Worm (Caenorhabditis elegans) whole organism, L4 larva: ENCODE data around the gene M110.7.
A peak's percentile ranks its signal among the peaks of the same experiment; 100 is the strongest.

Source experiments
- F37D6.2 ChIP-seq: sonication (generic microtip); optimal IDR thresholded peaks from 2 replicates; lab custom pipeline; 2016; ENCODE audit warnings: mild to moderate bottlenecking, missing genetic modification characterization, missing compliant biosample characterization
- F44E2.7 ChIP-seq: fragments of 200-800 bp; sonication (Bioruptor generic); IDR thresholded peaks from 2 replicates; pipeline ENCODE4 v2.1.2; 2022; ENCODE audit warnings: missing genetic modification characterization, missing compliant biosample characterization
- R02D3.7 ChIP-seq: fragments of 150-350 bp; sonication (generic microtip); optimal IDR thresholded peaks from 3 replicates; lab custom pipeline; 2014; ENCODE audit warnings: missing biosample characterization, missing genetic modification characterization
- T20F7.1 ChIP-seq: fragments of 200-800 bp; sonication (Bioruptor generic); optimal IDR thresholded peaks from 2 replicates; lab custom pipeline; 2018; ENCODE audit warnings: mild to moderate bottlenecking, missing genetic modification characterization, missing compliant biosample characterization
- Y75B8A.6 ChIP-seq: fragments of 200-800 bp; sonication (Bioruptor generic); IDR thresholded peaks from 2 replicates; pipeline ENCODE4 v1.3.6; 2022; ENCODE audit warnings: missing genetic modification reagents, missing genetic modification characterization, missing compliant biosample characterization
- ZK546.5 ChIP-seq, 2 experiments: sonication (generic microtip); optimal IDR thresholded peaks; 2 replicates each; lab custom pipeline; 2017; ENCODE audit warnings: missing biosample characterization in 2 of 2, missing genetic modification characterization in 2 of 2
- ceh-62 ChIP-seq: sonication (generic microtip); optimal IDR thresholded peaks from 2 replicates; lab custom pipeline; 2017; ENCODE audit warnings: missing biosample characterization, missing genetic modification characterization
- daf-16 ChIP-seq, 3 experiments: sonication (generic microtip); optimal IDR thresholded peaks; 2 replicates each; lab custom pipeline; 2016 to 2017; ENCODE audit warnings: missing genetic modification characterization in 3 of 3, missing genetic modification reagents in 3 of 3, mild to moderate bottlenecking in 2 of 3, missing compliant biosample characterization in 2 of 3, missing biosample characterization in 1 of 3, moderate library complexity in 1 of 3
- dmd-6 ChIP-seq: fragments of 200-800 bp; sonication (Bioruptor generic); IDR thresholded peaks from 2 replicates; pipeline ENCODE4 v1.3.6; 2022; ENCODE audit warnings: missing genetic modification reagents, missing genetic modification characterization, missing compliant biosample characterization
- dve-1 ChIP-seq: sonication (generic microtip); optimal IDR thresholded peaks from 2 replicates; lab custom pipeline; 2017; ENCODE audit warnings: antibody characterized with exemption, mild to moderate bottlenecking, missing genetic modification characterization, missing compliant biosample characterization; ENCODE audit not compliant: insufficient read depth
- egl-43 ChIP-seq: fragments of 200-800 bp; sonication (Bioruptor generic); IDR thresholded peaks from 2 replicates; pipeline ENCODE4 v1.3.6; 2022; ENCODE audit warnings: missing genetic modification reagents, missing genetic modification characterization, missing compliant biosample characterization
- fkh-10 ChIP-seq: fragments of 150-350 bp; optimal IDR thresholded peaks from 2 replicates; lab custom pipeline; 2014; ENCODE audit warnings: missing biosample characterization, missing genetic modification reagents, missing genetic modification characterization
- hif-1 ChIP-seq, 2 experiments: sonication (generic microtip); optimal IDR thresholded peaks; 2 replicates each; lab custom pipeline; 2016 to 2017; ENCODE audit warnings: missing compliant biosample characterization in 2 of 2, missing genetic modification characterization in 2 of 2, missing genetic modification reagents in 2 of 2, missing genotype in 2 of 2, mild to moderate bottlenecking in 1 of 2
- hlh-11 ChIP-seq: fragments of 200-800 bp; sonication (Bioruptor generic); optimal IDR thresholded peaks from 2 replicates; lab custom pipeline; 2018; ENCODE audit warnings: mild to moderate bottlenecking, missing genetic modification characterization, missing compliant biosample characterization
- hlh-30 ChIP-seq: sonication (generic microtip); optimal IDR thresholded peaks from 2 replicates; lab custom pipeline; 2017; ENCODE audit warnings: antibody characterized with exemption, mild to moderate bottlenecking, missing genetic modification characterization, missing compliant biosample characterization; ENCODE audit not compliant: insufficient read depth
- lim-7 ChIP-seq: fragments of 200-800 bp; sonication (Bioruptor generic); IDR thresholded peaks from 2 replicates; pipeline ENCODE4 v1.3.6; 2022; ENCODE audit warnings: missing genetic modification characterization, missing compliant biosample characterization
- lin-29 ChIP-seq: fragments of 200-800 bp; sonication (Bioruptor generic); IDR thresholded peaks from 2 replicates; pipeline ENCODE4 v1.3.6; 2022; ENCODE audit warnings: missing genetic modification reagents, missing genetic modification characterization, missing compliant biosample characterization
- lin-38 ChIP-seq: fragments of 200-800 bp; sonication (Bioruptor generic); IDR thresholded peaks from 2 replicates; pipeline ENCODE4 v1.3.6; 2022; ENCODE audit warnings: missing genetic modification reagents, missing genetic modification characterization, missing compliant biosample characterization
- lin-39 ChIP-seq: fragments of 150-350 bp; optimal IDR thresholded peaks from 2 replicates; lab custom pipeline; 2014; ENCODE audit warnings: missing biosample characterization, missing genetic modification reagents, missing genetic modification characterization
- madf-5 ChIP-seq, 2 experiments: fragments of 200-800 bp; sonication (Bioruptor generic); IDR thresholded peaks; 2 replicates each; pipeline ENCODE4 v1.3.6; 2022; ENCODE audit warnings: missing compliant biosample characterization in 2 of 2, missing genetic modification characterization in 2 of 2
- mdt-29 ChIP-seq: fragments of 200-800 bp; sonication (Bioruptor generic); IDR thresholded peaks from 2 replicates; pipeline ENCODE4 v1.3.6; 2022; ENCODE audit warnings: missing genetic modification reagents, missing genetic modification characterization, missing compliant biosample characterization
- mep-1 ChIP-seq: fragments of 150-350 bp; sonication (generic microtip); optimal IDR thresholded peaks from 3 replicates; lab custom pipeline; 2014; ENCODE audit warnings: missing biosample characterization, missing genetic modification characterization
- mxl-3 ChIP-seq: fragments of 200-800 bp; sonication (Bioruptor generic); optimal IDR thresholded peaks from 2 replicates; lab custom pipeline; 2018; ENCODE audit warnings: mild to moderate bottlenecking, missing genetic modification characterization, missing compliant biosample characterization
- nhr-11 ChIP-seq: fragments of 150-350 bp; optimal IDR thresholded peaks from 2 replicates; lab custom pipeline; 2014; ENCODE audit warnings: missing biosample characterization, missing genetic modification characterization
- nhr-111 ChIP-seq: fragments of 200-800 bp; sonication (Bioruptor generic); optimal IDR thresholded peaks from 2 replicates; lab custom pipeline; 2018; ENCODE audit warnings: mild to moderate bottlenecking, missing genetic modification characterization, missing compliant biosample characterization
- nhr-25 ChIP-seq: sonication (generic microtip); optimal IDR thresholded peaks from 2 replicates; lab custom pipeline; 2017; ENCODE audit warnings: missing genetic modification characterization, mild to moderate bottlenecking, missing compliant biosample characterization, antibody characterized with exemption, moderate library complexity, borderline replicate concordance; ENCODE audit not compliant: insufficient read depth
- nhr-28 ChIP-seq: fragments of 150-350 bp; optimal IDR thresholded peaks from 2 replicates; lab custom pipeline; 2014; ENCODE audit warnings: missing biosample characterization, missing genetic modification characterization
- nhr-76 ChIP-seq: fragments of 150-350 bp; optimal IDR thresholded peaks from 2 replicates; lab custom pipeline; 2014; ENCODE audit warnings: missing biosample characterization, missing genetic modification characterization
- nhr-77 ChIP-seq: fragments of 150-350 bp; optimal IDR thresholded peaks from 2 replicates; lab custom pipeline; 2014; ENCODE audit warnings: missing biosample characterization, missing genetic modification characterization
- pha-4 ChIP-seq, 2 experiments: fragments of 150-350 bp in 1 of 2; fragments of 200-800 bp in 1 of 2; sonication (Bioruptor generic) in 1 of 2; IDR thresholded peaks in 1 of 2; optimal IDR thresholded peaks in 1 of 2; 2 replicates each; pipeline versions ENCODE4 v1.3.6 to Lab custom; 2014 to 2022; ENCODE audit warnings: missing genetic modification characterization in 2 of 2, missing genetic modification reagents in 2 of 2, missing biosample characterization in 1 of 2, missing compliant biosample characterization in 1 of 2
- rbr-2 ChIP-seq: sonication (generic microtip); optimal IDR thresholded peaks from 2 replicates; lab custom pipeline; 2016; ENCODE audit warnings: missing genotype, missing genetic modification characterization, missing compliant biosample characterization
- saeg-2 ChIP-seq: fragments of 200-800 bp; sonication (Bioruptor generic); IDR thresholded peaks from 2 replicates; pipeline ENCODE4 v1.3.6; 2022; ENCODE audit warnings: missing genetic modification reagents, missing genetic modification characterization, missing compliant biosample characterization
- set-16 ChIP-seq: fragments of 200-800 bp; sonication (Bioruptor generic); IDR thresholded peaks from 2 replicates; pipeline ENCODE4 v1.3.6; 2022; ENCODE audit warnings: missing genetic modification reagents, missing genetic modification characterization, missing compliant biosample characterization
- spr-3 ChIP-seq: fragments of 200-800 bp; sonication (Bioruptor generic); optimal IDR thresholded peaks from 2 replicates; lab custom pipeline; 2018; ENCODE audit warnings: mild to moderate bottlenecking, missing genetic modification characterization, missing compliant biosample characterization
- tag-97 ChIP-seq: fragments of 200-800 bp; sonication (Bioruptor generic); IDR thresholded peaks from 2 replicates; pipeline ENCODE4 v1.3.6; 2022; ENCODE audit warnings: missing genetic modification characterization, missing compliant biosample characterization
- unc-130 ChIP-seq: sonication (generic microtip); optimal IDR thresholded peaks from 2 replicates; lab custom pipeline; 2016; ENCODE audit warnings: missing genetic modification reagents, missing genetic modification characterization, missing compliant biosample characterization
- unc-62 ChIP-seq, 3 experiments: fragments of 150-350 bp in 1 of 3; sonication (generic microtip); optimal IDR thresholded peaks in 2 of 3; peaks in 1 of 3; 1 replicate in 1 of 3; 2 replicates in 2 of 3; lab custom pipeline; 2014 to 2017; ENCODE audit warnings: missing biosample characterization in 3 of 3, missing genetic modification characterization in 3 of 3, missing genetic modification reagents in 3 of 3, missing genotype in 1 of 3
- zag-1 ChIP-seq: fragments of 150-350 bp; optimal IDR thresholded peaks from 2 replicates; lab custom pipeline; 2014; ENCODE audit warnings: missing biosample characterization, missing genetic modification characterization
- zip-11 ChIP-seq: fragments of 200-800 bp; sonication (Bioruptor generic); IDR thresholded peaks from 2 replicates; pipeline ENCODE4 v1.3.6; 2022; ENCODE audit warnings: missing genetic modification characterization, missing compliant biosample characterization

Gene M110.7

DNA sequence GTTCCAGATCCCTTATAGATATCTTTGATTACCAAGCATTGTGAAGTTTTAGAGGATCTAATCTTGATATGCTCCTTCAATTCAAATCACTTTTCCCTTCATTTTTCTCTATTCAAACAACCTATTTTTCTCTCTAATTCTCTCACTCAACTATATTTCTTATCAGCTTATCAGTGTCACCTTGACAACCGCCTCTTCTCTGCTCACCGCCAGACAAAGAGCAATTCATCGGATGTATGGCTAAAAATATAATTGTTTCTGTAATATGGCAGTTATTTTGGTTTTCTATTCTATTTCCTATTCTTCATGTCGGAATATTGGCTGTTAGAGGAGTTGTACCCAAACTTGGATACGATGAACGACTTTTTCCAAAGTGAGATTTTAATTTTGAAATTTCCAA, 17.1 kb downstream of the M110.7 start:
- TF ChIP-seq dve-1 (tag; lab: Kevin White, UChicago) (peak; percentile 28), nhr-77 (tag; lab: Kevin White, UChicago) (no peak), daf-16 (GFP tag; optimal IDR thresholded peaks at IDR 0.05; lab: Kevin White, UChicago) (no peak), daf-16 (tag; optimal IDR thresholded peaks at IDR 0.05; lab: Kevin White, UChicago) (peak; percentile 4), lin-38 (GFP tag; lab: Robert Waterston, UW) (no peak), T20F7.1 (GFP tag; lab: Kevin White, UChicago) (no peak)

DNA sequence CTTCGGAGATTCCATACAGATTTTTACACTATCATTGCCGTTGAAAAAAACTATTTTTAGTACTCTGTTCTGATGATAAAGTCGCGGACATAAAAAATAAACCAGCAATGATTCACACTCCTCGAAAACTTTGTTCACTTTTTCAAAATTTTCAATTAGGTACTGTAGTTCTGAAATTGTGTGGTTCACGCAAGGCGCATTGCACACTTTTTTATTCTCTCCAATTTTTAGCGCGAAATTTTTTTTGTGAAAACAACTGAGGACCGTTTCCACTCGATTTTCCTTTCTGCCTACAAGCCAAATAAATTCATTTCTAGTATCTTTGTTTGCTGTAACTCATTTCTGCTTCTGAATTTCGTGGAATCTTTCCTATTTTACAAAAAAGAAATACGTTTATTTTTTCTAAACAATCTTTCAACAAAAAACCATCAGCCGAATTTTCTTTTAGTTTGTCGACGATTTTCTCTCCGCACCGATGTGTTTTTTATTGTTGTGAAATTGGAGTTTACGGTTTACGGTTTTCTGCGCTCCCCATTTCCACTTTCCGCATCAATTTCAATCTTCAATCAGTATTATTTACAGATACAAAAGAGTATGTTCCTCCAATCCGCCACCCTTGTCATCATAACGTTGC, 20.7 kb downstream of the M110.7 start, which contains the start of gene F35C11.5:
Gene F35C11.5 (plus strand): TSS at position 584 of the 634 bp plus-strand sequence.
- TF ChIP-seq F37D6.2 (tag; lab: Kevin White, UChicago) (no peak), egl-43 (GFP tag; lab: Robert Waterston, UW) (no peak), mdt-29 (no peak), hif-1 (tag; optimal IDR thresholded peaks at IDR 0.05; lab: Kevin White, UChicago) (no peak), unc-130 (GFP tag; lab: Kevin White, UChicago) (peak; percentile 46), zip-11 (GFP tag; lab: Robert Waterston, UW) (no peak)

DNA sequence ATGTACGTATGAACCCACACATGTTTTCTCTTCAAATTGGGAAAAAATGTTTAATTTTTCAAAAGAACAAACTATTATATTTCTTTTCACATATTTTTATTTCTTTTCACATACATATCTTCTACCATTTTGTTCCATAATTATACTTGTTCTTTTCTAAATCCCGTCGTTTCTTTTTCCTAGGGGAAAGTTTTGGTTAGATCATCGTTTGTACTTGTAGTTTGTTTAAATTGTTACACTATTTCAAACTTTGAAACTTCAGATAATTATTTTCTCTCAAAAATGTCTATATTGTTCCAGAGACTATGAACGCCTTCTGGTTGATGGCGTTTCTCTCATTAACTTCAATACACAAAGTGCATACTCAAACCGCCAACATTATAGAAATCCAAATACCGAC, 23.4 kb downstream of the M110.7 start, which contains the start of gene F35C11.7:
Gene F35C11.7 (plus strand): TSS at position 301 of the 400 bp plus-strand sequence.
- TF ChIP-seq unc-62 (GFP tag; optimal IDR thresholded peaks at IDR 0.05 in 1 of 2; lab: Kevin White, UChicago), result no peak
- no peak for TF ChIP-seq unc-62 (tag; optimal IDR thresholded peaks at IDR 0.05; lab: Kevin White, UChicago)
- no peak for TF ChIP-seq ZK546.5 (tag; optimal IDR thresholded peaks at IDR 0.05; lab: Kevin White, UChicago)
- TF ChIP-seq F44E2.7, result no peak
- TF ChIP-seq saeg-2, result no peak
- no peak for TF ChIP-seq fkh-10 (GFP tag; lab: Kevin White, UChicago)

DNA sequence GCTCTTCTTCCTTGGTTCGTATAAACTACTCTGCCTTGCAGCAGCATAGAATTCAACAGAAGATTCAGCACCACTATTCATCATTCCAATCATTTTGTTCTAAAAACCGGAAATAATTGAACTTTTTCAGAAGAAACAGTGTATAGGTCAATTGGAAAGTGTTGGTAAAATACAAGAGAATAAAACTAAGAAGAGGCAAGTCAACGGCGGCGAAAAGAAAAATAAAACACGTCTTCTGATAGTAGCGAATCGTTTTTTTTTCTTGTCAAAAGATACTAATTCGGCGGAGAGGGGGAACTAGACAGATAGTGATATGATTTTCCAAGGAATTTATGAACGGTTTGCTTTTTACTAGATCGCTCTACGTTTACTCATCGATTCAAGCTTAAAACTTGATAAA, 26.4 kb downstream of the M110.7 start, which contains the start of gene F35C11.6:
Gene F35C11.6 (minus strand): TSS at position 101 of the 400 bp plus-strand sequence.
- TF ChIP-seq T20F7.1 (GFP tag; lab: Kevin White, UChicago), result no peak
- no peak for TF ChIP-seq lim-7 (GFP tag; lab: Robert Waterston, UW)
- TF ChIP-seq ceh-62 (tag; lab: Kevin White, UChicago), result no peak
- no peak for TF ChIP-seq pha-4 (GFP tag; IDR thresholded peaks at IDR 0.05; lab: Robert Waterston, UW)
- no peak for TF ChIP-seq pha-4 (tag; optimal IDR thresholded peaks at IDR 0.05; lab: Kevin White, UChicago)
- TF ChIP-seq R02D3.7 (tag; lab: Kevin White, UChicago), result no peak
- TF ChIP-seq nhr-76 (tag; lab: Kevin White, UChicago), result no peak

DNA sequence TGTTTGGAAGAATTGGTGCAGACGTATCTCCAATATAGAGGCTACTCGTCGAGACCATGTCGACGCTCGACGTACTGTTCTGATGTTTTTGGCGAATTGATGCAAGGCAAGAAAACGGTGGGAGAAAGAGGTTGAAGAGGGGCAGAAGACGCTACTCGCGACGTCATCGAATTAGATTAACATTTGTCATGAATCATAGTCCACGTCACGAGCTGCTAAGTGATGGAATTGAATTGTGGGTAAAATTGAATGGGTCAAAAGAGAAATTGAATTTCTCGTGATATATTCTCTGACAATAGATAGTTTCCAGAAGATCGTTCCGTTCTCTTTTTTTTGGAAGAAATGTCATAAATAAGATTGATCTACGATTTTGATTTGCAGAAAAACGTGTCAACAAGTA, 27.1 kb downstream of the M110.7 start:
- TF ChIP-seq set-16 (GFP tag; lab: Robert Waterston, UW) (no peak), lin-29 (no peak), nhr-28 (tag; lab: Kevin White, UChicago) (peak; percentile 12), mep-1 (tag; lab: Kevin White, UChicago) (no peak), Y75B8A.6 (no peak), lin-39 (no peak), hlh-30 (tag; lab: Kevin White, UChicago) (peak; percentile 70), lin-38 (GFP tag; lab: Robert Waterston, UW) (no peak), dmd-6 (GFP tag; lab: Robert Waterston, UW) (peak; percentile 48), hlh-11 (tag; lab: Kevin White, UChicago) (peak; percentile 50), nhr-111 (GFP tag; lab: Kevin White, UChicago) (no peak), nhr-11 (tag; lab: Kevin White, UChicago) (no peak), madf-5 (GFP tag; IDR thresholded peaks at IDR 0.05; lab: Robert Waterston, UW) (no peak), nhr-25 (peak; percentile 2), mxl-3 (GFP tag; lab: Kevin White, UChicago) (peak; percentile 27), spr-3 (GFP tag; lab: Kevin White, UChicago) (no peak), unc-62 (GFP tag; optimal IDR thresholded peaks at IDR 0.05 in 1 of 2; lab: Kevin White, UChicago) (peak in 1 of 2 experiments; percentile 7), unc-62 (tag; optimal IDR thresholded peaks at IDR 0.05; lab: Kevin White, UChicago) (no peak), fkh-10 (GFP tag; lab: Kevin White, UChicago) (no peak), tag-97 (GFP tag; lab: Robert Waterston, UW) (no peak), mdt-29 (no peak), rbr-2 (tag; lab: Kevin White, UChicago) (no peak), zag-1 (tag; lab: Kevin White, UChicago) (no peak), saeg-2 (no peak)
